Worm (Caenorhabditis elegans) whole organism, dauer: ENCODE data around the gene F08D12.2.

Experiments
- unc-62 ChIP-seq: sonication (generic microtip); optimal IDR thresholded peaks from 2 replicates; lab custom pipeline; 2017; ENCODE audit warnings: missing biosample characterization, missing genetic modification reagents, missing genetic modification characterization

Gene F08D12.2

ce11 chrII:2781355-2781754, at the start of gene F08D12.2:
Gene F08D12.2, plus strand, starts transcription at chrII:2781655.
- no peak for TF ChIP-seq unc-62

- TF ChIP-seq unc-62: no peak
These were observed 47.2 kb upstream of the F08D12.2 start for ce11 chrII:2734266-2734665.

ce11 chrII:2734735-2735134, 46.7 kb upstream of the F08D12.2 start:
- TF ChIP-seq unc-62: no peak

ce11 chrII:2735192-2735591, 46.3 kb upstream of the F08D12.2 start, which contains the start of gene wdr-31:
Gene wdr-31, minus strand, starts transcription at chrII:2735292.
- no peak for TF ChIP-seq unc-62

ce11 chrII:2735644-2736043, 45.8 kb upstream of the F08D12.2 start:
- no peak for TF ChIP-seq unc-62

ce11 chrII:2736156-2736728, 45.2 kb upstream of the F08D12.2 start, which contains the start of gene T05A8.8:
Gene T05A8.8, plus strand, starts transcription at chrII:2736678.
- TF ChIP-seq unc-62: no peak

ce11 chrII:2736938-2737337, 44.5 kb upstream of the F08D12.2 start:
- no peak for TF ChIP-seq unc-62

ce11 chrII:2739619-2740018, 41.8 kb upstream of the F08D12.2 start, which contains the start of gene T05A8.6:
Gene T05A8.6, minus strand, starts transcription at chrII:2739719.
- no peak for TF ChIP-seq unc-62

ce11 chrII:2741405-2741804, 40.0 kb upstream of the F08D12.2 start:
- TF ChIP-seq unc-62: no peak

ce11 chrII:2742251-2742650, 39.2 kb upstream of the F08D12.2 start, which contains the start of gene T05A8.7:
Gene T05A8.7, minus strand, starts transcription at chrII:2742351.
- TF ChIP-seq unc-62: no peak

- TF ChIP-seq unc-62: no peak
These were observed 33.4 kb upstream of the F08D12.2 start for ce11 chrII:2747956-2748621.

- TF ChIP-seq unc-62: no peak
These were observed 31.8 kb upstream of the F08D12.2 start, which contains the start of gene F29A7.4 for ce11 chrII:2749595-2750048. Gene F29A7.4, plus strand, starts transcription at chrII:2749998.

ce11 chrII:2751278-2751677, 30.2 kb upstream of the F08D12.2 start:
- no peak for TF ChIP-seq unc-62

ce11 chrII:2752536-2752935, 28.9 kb upstream of the F08D12.2 start, which contains the start of gene F29A7.6:
Gene F29A7.6, minus strand, starts transcription at chrII:2752611.
- TF ChIP-seq unc-62: no peak

ce11 chrII:2752999-2753398, 28.5 kb upstream of the F08D12.2 start, which contains the start of gene F29A7.3:
Gene F29A7.3, plus strand, starts transcription at chrII:2753299.
- TF ChIP-seq unc-62: no peak

ce11 chrII:2754595-2754994, 26.9 kb upstream of the F08D12.2 start:
- no peak for TF ChIP-seq unc-62

ce11 chrII:2756351-2756750, 25.1 kb upstream of the F08D12.2 start:
- no peak for TF ChIP-seq unc-62

- TF ChIP-seq unc-62: no peak
These were observed 23.5 kb upstream of the F08D12.2 start, which contains the start of gene F29A7.8 for ce11 chrII:2757954-2758353. Gene F29A7.8, minus strand, starts transcription at chrII:2758054.
